Worm (Caenorhabditis elegans) whole organism, L1 larva: ENCODE data around the gene F21H7.12.
A peak's percentile ranks its signal among the peaks of the same experiment; 100 is the strongest.

ENCODE experiments used
- C34B4.2 ChIP-seq: sonication (generic microtip); optimal IDR thresholded peaks from 2 replicates; lab custom pipeline; 2017; ENCODE audit warnings: mild to moderate bottlenecking, missing genetic modification characterization, missing compliant biosample characterization
- aly-2 ChIP-seq: fragments of 150-350 bp; optimal IDR thresholded peaks from 2 replicates; lab custom pipeline; 2014; ENCODE audit warnings: missing biosample characterization, missing genetic modification characterization
- blmp-1 ChIP-seq: fragments of 150-350 bp; optimal IDR thresholded peaks from 2 replicates; lab custom pipeline; 2014; ENCODE audit warnings: missing biosample characterization, missing genetic modification characterization
- ceh-8 ChIP-seq: fragments of 200-800 bp; sonication (Bioruptor generic); optimal IDR thresholded peaks from 2 replicates; lab custom pipeline; 2018; ENCODE audit warnings: mild to moderate bottlenecking, missing genetic modification characterization, moderate library complexity, missing compliant biosample characterization
- ceh-88 ChIP-seq: fragments of 200-800 bp; sonication (Bioruptor generic); IDR thresholded peaks from 2 replicates; pipeline ENCODE4 v1.3.6; 2022; ENCODE audit warnings: missing genetic modification characterization, missing compliant biosample characterization
- ces-1 ChIP-seq: fragments of 150-350 bp; optimal IDR thresholded peaks from 2 replicates; lab custom pipeline; 2014; ENCODE audit warnings: missing biosample characterization, missing genetic modification reagents, missing genetic modification characterization
- efl-3 ChIP-seq: fragments of 200-800 bp; sonication (Bioruptor generic); optimal IDR thresholded peaks from 2 replicates; lab custom pipeline; 2018; ENCODE audit warnings: mild to moderate bottlenecking, missing genetic modification characterization, missing compliant biosample characterization
- egl-27 ChIP-seq, 2 experiments: fragments of 150-350 bp in 1 of 2; sonication (generic microtip); optimal IDR thresholded peaks; 3 replicates each; lab custom pipeline; 2017 to 2018; ENCODE audit warnings: missing biosample characterization in 2 of 2, missing genetic modification characterization in 2 of 2, missing genetic modification reagents in 2 of 2
- elt-2 ChIP-seq: sonication (generic microtip); optimal IDR thresholded peaks from 2 replicates; lab custom pipeline; 2016; ENCODE audit warnings: missing genetic modification characterization, mild to moderate bottlenecking, inconsistent platforms, missing compliant biosample characterization, missing genetic modification reagents
- elt-3 ChIP-seq, 6 experiments: fragments of 150-350 bp in 1 of 6; sonication (generic microtip); optimal IDR thresholded peaks; 2 replicates each; lab custom pipeline; 2017 to 2018; ENCODE audit warnings: missing biosample characterization in 6 of 6, missing genetic modification characterization in 6 of 6, inconsistent platforms in 1 of 6
- fkh-4 ChIP-seq: sonication (generic microtip); optimal IDR thresholded peaks from 2 replicates; lab custom pipeline; 2016; ENCODE audit warnings: missing compliant biosample characterization, missing genetic modification characterization, borderline replicate concordance
- hlh-17 ChIP-seq: fragments of 200-800 bp; sonication (Bioruptor generic); optimal IDR thresholded peaks from 2 replicates; lab custom pipeline; 2018; ENCODE audit warnings: missing genetic modification characterization, mild to moderate bottlenecking, missing compliant biosample characterization, moderate library complexity, borderline replicate concordance
- hlh-4 ChIP-seq: sonication (generic microtip); optimal IDR thresholded peaks from 2 replicates; lab custom pipeline; 2016; ENCODE audit warnings: mild to moderate bottlenecking, missing genetic modification characterization, missing compliant biosample characterization
- lin-14 ChIP-seq: fragments of 200-800 bp; sonication (Bioruptor generic); optimal IDR thresholded peaks from 2 replicates; lab custom pipeline; 2018; ENCODE audit warnings: mild to moderate bottlenecking, missing genetic modification characterization, moderate library complexity, missing compliant biosample characterization
- lin-15B ChIP-seq: fragments of 150-350 bp; sonication (generic microtip); optimal IDR thresholded peaks from 3 replicates; lab custom pipeline; 2014; ENCODE audit warnings: missing biosample characterization, missing genetic modification characterization
- lin-35 ChIP-seq, 2 experiments: fragments of 150-350 bp; optimal IDR thresholded peaks; 2 replicates each; lab custom pipeline; 2014; ENCODE audit warnings: missing biosample characterization in 2 of 2, missing genetic modification characterization in 2 of 2, missing genetic modification reagents in 2 of 2
- lsy-2 ChIP-seq, 2 experiments: fragments of 150-350 bp; optimal IDR thresholded peaks; 2 replicates each; lab custom pipeline; 2014; ENCODE audit warnings: missing biosample characterization in 2 of 2, missing genetic modification characterization in 2 of 2
- mef-2 ChIP-seq: fragments of 150-350 bp; optimal IDR thresholded peaks from 2 replicates; lab custom pipeline; 2014; ENCODE audit warnings: missing biosample characterization, missing genetic modification characterization
- mep-1 ChIP-seq: fragments of 150-350 bp; optimal IDR thresholded peaks from 2 replicates; lab custom pipeline; 2014; ENCODE audit warnings: missing biosample characterization, missing genetic modification characterization
- nhr-20 ChIP-seq: sonication (generic microtip); optimal IDR thresholded peaks from 2 replicates; lab custom pipeline; 2016; ENCODE audit warnings: mild to moderate bottlenecking, missing genetic modification characterization, missing compliant biosample characterization
- nhr-90 ChIP-seq: sonication (generic microtip); optimal IDR thresholded peaks from 2 replicates; lab custom pipeline; 2016; ENCODE audit warnings: mild to moderate bottlenecking, missing genetic modification characterization, missing compliant biosample characterization; ENCODE audit not compliant: poor library complexity
- pqm-1 ChIP-seq: sonication (generic microtip); optimal IDR thresholded peaks from 3 replicates; lab custom pipeline; 2017; ENCODE audit warnings: missing biosample characterization, missing genetic modification characterization
- rnt-1 ChIP-seq: sonication (generic microtip); optimal IDR thresholded peaks from 2 replicates; lab custom pipeline; 2016; ENCODE audit warnings: mild to moderate bottlenecking, missing genetic modification characterization, moderate library complexity, missing compliant biosample characterization
- skn-1 ChIP-seq: fragments of 150-350 bp; optimal IDR thresholded peaks from 2 replicates; lab custom pipeline; 2014; ENCODE audit warnings: missing biosample characterization, missing genetic modification characterization
- snpc-4 ChIP-seq: fragments of 150-350 bp; optimal IDR thresholded peaks from 2 replicates; lab custom pipeline; 2014; ENCODE audit warnings: missing biosample characterization, missing genetic modification characterization

Gene F21H7.12

ce11 chrV:16275347-16275746, 45.4 kb downstream of the F21H7.12 start, which contains the start of gene pacl-1:
Gene pacl-1 (minus strand): TSS chrV:16275447.
- TF ChIP-seq ceh-88 (GFP tag; lab: Robert Waterston, UW): no peak
- no peak for TF ChIP-seq aly-2 (tag; lab: Kevin White, UChicago)
- no peak for TF ChIP-seq hlh-4
- TF ChIP-seq snpc-4 (tag; lab: Kevin White, UChicago): no peak
- TF ChIP-seq lin-14 (GFP tag; lab: Kevin White, UChicago): no peak
- no peak for TF ChIP-seq egl-27 (tag; optimal IDR thresholded peaks at IDR 0.05; lab: Kevin White, UChicago)
- TF ChIP-seq ceh-8 (GFP tag; lab: Kevin White, UChicago): no peak
- no peak for TF ChIP-seq rnt-1 (tag; lab: Kevin White, UChicago)
- no peak for TF ChIP-seq mef-2
- TF ChIP-seq efl-3 (GFP tag; lab: Kevin White, UChicago): no peak
- TF ChIP-seq blmp-1 (tag; lab: Kevin White, UChicago): no peak
- no peak for TF ChIP-seq fkh-4 (tag; lab: Kevin White, UChicago)
- no peak for TF ChIP-seq lsy-2 (tag; optimal IDR thresholded peaks at IDR 0.05; lab: Kevin White, UChicago)
- no peak for TF ChIP-seq skn-1 (tag; lab: Kevin White, UChicago)
- no peak for TF ChIP-seq lin-15B (tag; lab: Kevin White, UChicago)
- TF ChIP-seq elt-3 (tag; optimal IDR thresholded peaks at IDR 0.05; lab: Kevin White, UChicago): no peak
- no peak for TF ChIP-seq pqm-1 (tag; lab: Kevin White, UChicago)
- no peak for TF ChIP-seq C34B4.2 (tag; lab: Kevin White, UChicago)
- no peak for TF ChIP-seq ces-1 (GFP tag; lab: Kevin White, UChicago)
- no peak for TF ChIP-seq mep-1 (tag; lab: Kevin White, UChicago)

DNA sequence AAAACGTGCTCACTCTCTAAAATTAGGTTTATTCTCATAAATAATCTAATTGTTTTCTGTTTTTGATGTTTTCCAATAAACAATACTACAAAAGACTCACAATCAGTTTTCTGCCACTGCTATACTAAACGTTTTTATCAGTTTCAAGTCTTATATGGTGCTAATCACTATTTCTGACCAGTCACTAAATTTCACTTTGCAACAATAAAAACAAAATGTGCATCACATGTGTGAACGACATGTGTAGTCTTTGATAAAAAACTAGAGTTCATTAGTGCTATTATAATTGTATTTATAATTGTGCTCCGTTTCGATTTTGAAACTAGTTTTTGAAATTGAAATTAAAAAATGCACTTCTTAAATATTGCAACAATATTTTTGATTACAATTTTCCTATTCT, 48.0 kb downstream of the F21H7.12 start, which contains the start of gene cyp-37B1:
Gene cyp-37B1, plus strand, starts transcription at position 199 of the 400 bp plus-strand sequence.
- TF ChIP-seq hlh-17 (GFP tag; lab: Kevin White, UChicago) (no peak), elt-2 (tag; lab: Kevin White, UChicago) (peak; percentile 95), mef-2 (no peak), lin-35 (GFP tag; optimal IDR thresholded peaks at IDR 0.05; lab: Kevin White, UChicago) (peak in 1 of 2 experiments; percentile 34), nhr-20 (tag; lab: Kevin White, UChicago) (peak; percentile 59), nhr-90 (peak; percentile 38)
